Fruit fly (Drosophila melanogaster) whole organism, wandering third instar larva: ENCODE results near the gene CG32262.

Experiments
- Abd-B ChIP-seq: fragments of >200 bp; optimal IDR thresholded peaks from 2 replicates; lab custom pipeline; 2017; ENCODE audit warnings: missing biosample characterization, missing genetic modification characterization
- CG32264 ChIP-seq: fragments of 200-800 bp; sonication (Bioruptor generic); optimal IDR thresholded peaks from 2 replicates; lab custom pipeline; 2016; ENCODE audit warnings: missing biosample characterization, missing genetic modification characterization
- CG9705 ChIP-seq: fragments of 200-800 bp; sonication (Bioruptor generic); optimal IDR thresholded peaks from 2 replicates; lab custom pipeline; 2018; ENCODE audit warnings: missing biosample characterization, mild to moderate bottlenecking, missing genetic modification characterization
- CrebA ChIP-seq: fragments of 200-800 bp; sonication (Bioruptor generic); optimal IDR thresholded peaks from 2 replicates; lab custom pipeline; 2016; ENCODE audit warnings: missing biosample characterization, mild to moderate bottlenecking, missing genetic modification characterization, borderline replicate concordance
- Dfd ChIP-seq: fragments of >200 bp; optimal IDR thresholded peaks from 2 replicates; lab custom pipeline; 2017; ENCODE audit warnings: missing biosample characterization, missing genetic modification characterization
- Dif ChIP-seq: fragments of 200-275, 200-300 bp; sonication (Bioruptor generic); optimal IDR thresholded peaks from 2 replicates; lab custom pipeline; 2018; ENCODE audit warnings: missing biosample characterization, missing genetic modification characterization; ENCODE audit not compliant: partially characterized antibody
- GATAd ChIP-seq: sonication (Bioruptor generic); optimal IDR thresholded peaks from 2 replicates; lab custom pipeline; 2016; ENCODE audit warnings: missing biosample characterization, missing genetic modification characterization
- HLH106 ChIP-seq: fragments of 200-800 bp; optimal IDR thresholded peaks from 3 replicates; lab custom pipeline; 2019; ENCODE audit warnings: missing biosample characterization, mild to moderate bottlenecking, missing genetic modification characterization, moderate library complexity
- Hnf4 ChIP-seq: fragments of 200-800 bp; sonication (Bioruptor generic); optimal IDR thresholded peaks from 2 replicates; lab custom pipeline; 2016; ENCODE audit warnings: missing biosample characterization, mild to moderate bottlenecking, missing genetic modification characterization
- Hr78 ChIP-seq: fragments of >200 bp; optimal IDR thresholded peaks from 2 replicates; lab custom pipeline; 2017; ENCODE audit warnings: missing biosample characterization, missing genetic modification characterization
- Hr83 ChIP-seq: fragments of 200-300 bp; sonication (Bioruptor generic); optimal IDR thresholded peaks from 2 replicates; lab custom pipeline; 2016; ENCODE audit warnings: missing biosample characterization, mild to moderate bottlenecking, missing genetic modification characterization, moderate library complexity; ENCODE audit not compliant: poor library complexity, severe bottlenecking
- Jra ChIP-seq: sonication (Bioruptor generic); optimal IDR thresholded peaks from 2 replicates; lab custom pipeline; 2016; ENCODE audit warnings: missing biosample characterization, missing genetic modification characterization
- Mio ChIP-seq: sonication (Bioruptor generic); optimal IDR thresholded peaks from 2 replicates; lab custom pipeline; 2016; ENCODE audit warnings: missing biosample characterization, missing genetic modification characterization
- Myc ChIP-seq: fragments of >200 bp; optimal IDR thresholded peaks from 2 replicates; lab custom pipeline; 2017
- N ChIP-seq: fragments of >200 bp; optimal IDR thresholded peaks from 2 replicates; lab custom pipeline; 2018; ENCODE audit warnings: missing biosample characterization, missing external identifiers, missing genetic modification characterization
- OdsH ChIP-seq: fragments of 200-800 bp; sonication (Bioruptor generic); optimal IDR thresholded peaks from 2 replicates; lab custom pipeline; 2016; ENCODE audit warnings: missing biosample characterization, mild to moderate bottlenecking, missing genetic modification characterization
- Rel ChIP-seq, 2 experiments: fragments of 200-800 bp; sonication (Bioruptor generic) in 1 of 2; optimal IDR thresholded peaks; 2 replicates in 1 of 2; 3 replicates in 1 of 2; lab custom pipeline; 2016 to 2019; ENCODE audit warnings: mild to moderate bottlenecking in 2 of 2, missing biosample characterization in 2 of 2, missing genetic modification characterization in 2 of 2, moderate library complexity in 1 of 2
- Sp1 ChIP-seq: fragments of 200-800 bp; sonication (Bioruptor generic); optimal IDR thresholded peaks from 3 replicates; lab custom pipeline; 2019; ENCODE audit warnings: missing biosample characterization, mild to moderate bottlenecking, missing genetic modification characterization, moderate library complexity
- Vsx2 ChIP-seq: fragments of 200-300, 225-300 bp; sonication (Bioruptor generic); optimal IDR thresholded peaks from 2 replicates; lab custom pipeline; 2018; ENCODE audit warnings: missing biosample characterization, missing genetic modification characterization; ENCODE audit not compliant: partially characterized antibody
- br ChIP-seq: fragments of 200-800 bp; sonication (Bioruptor generic); optimal IDR thresholded peaks from 2 replicates; lab custom pipeline; 2016; ENCODE audit warnings: missing biosample characterization, missing genetic modification characterization
- brk ChIP-seq: fragments of 200-800 bp; sonication (Bioruptor generic); optimal IDR thresholded peaks from 2 replicates; lab custom pipeline; 2016; ENCODE audit warnings: missing biosample characterization, mild to moderate bottlenecking, missing genetic modification characterization
- dl ChIP-seq, 2 experiments: fragments of 175-275, 200-275 bp in 1 of 2; fragments of 200-275 bp in 1 of 2; sonication (Bioruptor generic); optimal IDR thresholded peaks; lab custom pipeline; 2018; ENCODE audit warnings: mild to moderate bottlenecking in 2 of 2, missing biosample characterization in 2 of 2, missing genetic modification characterization in 2 of 2, moderate library complexity in 2 of 2; ENCODE audit not compliant: partially characterized antibody in 2 of 2, insufficient read depth in 1 of 2
- dmrt93B ChIP-seq: fragments of 200-800 bp; sonication (Bioruptor generic); optimal IDR thresholded peaks from 2 replicates; lab custom pipeline; 2018; ENCODE audit warnings: missing biosample characterization, mild to moderate bottlenecking, missing genetic modification characterization
- dsf ChIP-seq: sonication (Bioruptor generic); optimal IDR thresholded peaks from 2 replicates; lab custom pipeline; 2016; ENCODE audit warnings: missing biosample characterization, missing genetic modification characterization, borderline replicate concordance
- ey ChIP-seq: fragments of 200-800 bp; sonication (Bioruptor generic); optimal IDR thresholded peaks from 2 replicates; lab custom pipeline; 2016; ENCODE audit warnings: missing biosample characterization, missing genetic modification characterization
- foxo ChIP-seq, 2 experiments: fragments of 200-800 bp; sonication (Bioruptor generic); optimal IDR thresholded peaks; 2 replicates in 1 of 2; 3 replicates in 1 of 2; lab custom pipeline; 2016 to 2017; ENCODE audit warnings: missing biosample characterization in 2 of 2, missing genetic modification characterization in 2 of 2
- fru ChIP-seq: fragments of 200-800 bp; sonication (Bioruptor generic); optimal IDR thresholded peaks from 3 replicates; lab custom pipeline; 2016; ENCODE audit warnings: missing biosample characterization, mild to moderate bottlenecking, missing genetic modification characterization
- h ChIP-seq: fragments of 200-800 bp; sonication (Bioruptor generic); optimal IDR thresholded peaks from 3 replicates; lab custom pipeline; 2016; ENCODE audit warnings: missing biosample characterization, mild to moderate bottlenecking, missing genetic modification characterization
- jim ChIP-seq: fragments of 175-275, 200-325 bp; sonication (Bioruptor generic); optimal IDR thresholded peaks from 2 replicates; lab custom pipeline; 2016; ENCODE audit warnings: missing biosample characterization, mild to moderate bottlenecking, missing genetic modification characterization
- lola ChIP-seq: fragments of >200 bp; optimal IDR thresholded peaks from 2 replicates; lab custom pipeline; 2017; ENCODE audit warnings: missing biosample characterization, missing genetic modification characterization
- pan ChIP-seq: fragments of >200 bp; optimal IDR thresholded peaks from 2 replicates; lab custom pipeline; 2017
- psq ChIP-seq: fragments of 200-800 bp; sonication (Bioruptor generic); optimal IDR thresholded peaks from 3 replicates; lab custom pipeline; 2017; ENCODE audit warnings: missing biosample characterization, mild to moderate bottlenecking, missing genetic modification characterization, moderate library complexity
- rgr ChIP-seq: fragments of 200-800 bp; sonication (Bioruptor generic); optimal IDR thresholded peaks from 3 replicates; lab custom pipeline; 2016; ENCODE audit warnings: missing biosample characterization, mild to moderate bottlenecking, missing genetic modification characterization
- sage ChIP-seq: fragments of 200-800 bp; sonication (Bioruptor generic); optimal IDR thresholded peaks from 2 replicates; lab custom pipeline; 2016; ENCODE audit warnings: missing biosample characterization, mild to moderate bottlenecking, missing genetic modification characterization
- sv ChIP-seq: fragments of 200-800 bp; sonication (Bioruptor generic); optimal IDR thresholded peaks from 3 replicates; lab custom pipeline; 2016; ENCODE audit warnings: missing biosample characterization, missing genetic modification characterization
- tai ChIP-seq: sonication (Bioruptor generic); optimal IDR thresholded peaks from 2 replicates; lab custom pipeline; 2016; ENCODE audit warnings: missing biosample characterization, missing genetic modification characterization
- usp ChIP-seq: fragments of >200 bp; optimal IDR thresholded peaks from 2 replicates; lab custom pipeline; 2017; ENCODE audit warnings: missing biosample characterization, missing genetic modification characterization
- woc ChIP-seq: sonication (Bioruptor generic); optimal IDR thresholded peaks from 2 replicates; lab custom pipeline; 2016; ENCODE audit warnings: missing biosample characterization, mild to moderate bottlenecking, missing genetic modification characterization

The CG32262 gene

dm6 chr3L:3816772-3817483 is 6.9 kb upstream of the CG32262 start:
- TF ChIP-seq rgr (GFP tag; lab: Kevin White, UChicago) (no peak), Hnf4 (GFP tag; lab: Kevin White, UChicago) (peak; percentile 90), Dif (GFP tag; lab: Kevin White, UChicago) (no peak), sv (no peak), Rel (GFP tag; optimal IDR thresholded peaks at IDR 0.05; lab: Kevin White, UChicago) (no peak), Rel (tag; optimal IDR thresholded peaks at IDR 0.05; lab: Kevin White, UChicago) (peak; percentile 93), h (GFP tag; lab: Kevin White, UChicago) (peak; percentile 1), tai (GFP tag; lab: Kevin White, UChicago) (no peak), CG32264 (GFP tag; lab: Kevin White, UChicago) (no peak), Sp1 (no peak)

dm6 chr3L:3816254-3816653 is 6.3 kb upstream of the CG32262 start, which contains the start of gene Acp63F:
TSS of gene Acp63F (minus strand) at chr3L:3816354.
- TF ChIP-seq fru (GFP tag; lab: Kevin White, UChicago) (no peak), N (no peak), ey (GFP tag; lab: Kevin White, UChicago) (no peak), CrebA (no peak), sv (no peak), Hr83 (GFP tag; lab: Kevin White, UChicago) (no peak), psq (GFP tag; lab: Kevin White, UChicago) (no peak), dsf (GFP tag; lab: Kevin White, UChicago) (no peak), OdsH (no peak)

dm6 chr3L:3814010-3814833 is 4.2 kb upstream of the CG32262 start, which contains the start of gene Scsalpha1:
TSS of gene Scsalpha1 (plus strand) at chr3L:3814211.
- TF ChIP-seq jim (GFP tag; lab: Kevin White, UChicago) (no peak), Jra (GFP tag; lab: Kevin White, UChicago) (peak; percentile 41), HLH106 (tag; lab: Kevin White, UChicago) (peak; percentile 41), Hr78 (no peak), Mio (GFP tag; lab: Kevin White, UChicago) (no peak), rgr (GFP tag; lab: Kevin White, UChicago) (peak; percentile 54), brk (GFP tag; lab: Kevin White, UChicago) (no peak), fru (GFP tag; lab: Kevin White, UChicago) (no peak), N (no peak), h (GFP tag; lab: Kevin White, UChicago) (no peak), pan (lab: Kevin White, UChicago) (no peak), dsf (GFP tag; lab: Kevin White, UChicago) (peak; percentile 23), sv (no peak), Abd-B (GFP tag; lab: Kevin White, UChicago) (no peak), Dif (GFP tag; lab: Kevin White, UChicago) (no peak), sage (GFP tag; lab: Kevin White, UChicago) (no peak), br (GFP tag; lab: Kevin White, UChicago) (no peak), foxo (GFP tag; optimal IDR thresholded peaks at IDR 0.05; lab: Kevin White, UChicago) (peak in 1 of 2 experiments; percentile 28), dmrt93B (GFP tag; lab: Kevin White, UChicago) (no peak), Sp1 (peak; percentile 16), psq (GFP tag; lab: Kevin White, UChicago) (peak; percentile 38), ey (GFP tag; lab: Kevin White, UChicago) (peak; percentile 52), dl (GFP tag; optimal IDR thresholded peaks at IDR 0.05; lab: Kevin White, UChicago; ENCODE audit: insufficient read depth in 1 of 2, partially characterized antibody in 2 of 2) (no peak), CG32264 (GFP tag; lab: Kevin White, UChicago) (no peak), Hr83 (GFP tag; lab: Kevin White, UChicago) (peak; percentile 88), Hnf4 (GFP tag; lab: Kevin White, UChicago) (peak; percentile 65), CG9705 (no peak), tai (GFP tag; lab: Kevin White, UChicago) (no peak), OdsH (peak; percentile 54), Rel (GFP tag; optimal IDR thresholded peaks at IDR 0.05; lab: Kevin White, UChicago) (no peak), Rel (tag; optimal IDR thresholded peaks at IDR 0.05; lab: Kevin White, UChicago) (peak; percentile 27), woc (GFP tag; lab: Kevin White, UChicago) (peak; percentile 49), Myc (lab: Kevin White, UChicago) (peak; percentile 21), CrebA (no peak), usp (GFP tag; lab: Kevin White, UChicago) (no peak), lola (GFP tag; lab: Kevin White, UChicago) (no peak), GATAd (GFP tag; lab: Kevin White, UChicago) (no peak), Dfd (GFP tag; lab: Kevin White, UChicago) (no peak), Vsx2 (GFP tag; lab: Kevin White, UChicago) (peak; percentile 98)
- TF ChIP-seq, all 38 proteins: peak for 15
